Fruit fly (Drosophila melanogaster) whole organism, embryonic: ENCODE data around the gene Ltn1.

Source experiments
- Aef1 ChIP-seq: fragments of 200-800 bp; sonication (Bioruptor generic); IDR thresholded peaks from 3 replicates; pipeline ENCODE4 v1.3.6; 2022; ENCODE audit warnings: missing biosample characterization, missing genetic modification characterization
- Atf-2 ChIP-seq: fragments of 200-800 bp; sonication (Bioruptor generic); optimal IDR thresholded peaks from 2 replicates; lab custom pipeline; 2016; ENCODE audit warnings: missing biosample characterization, missing genetic modification characterization
- Bteb2 ChIP-seq: fragments of 200-800 bp; sonication (Bioruptor generic); optimal IDR thresholded peaks from 2 replicates; lab custom pipeline; 2016; ENCODE audit warnings: missing biosample characterization, missing genetic modification characterization
- CG1024 ChIP-seq: fragments of 200-800 bp; sonication (Bioruptor generic); IDR thresholded peaks from 2 replicates; pipeline ENCODE4 v1.3.6; 2022; ENCODE audit warnings: missing biosample characterization, missing genetic modification characterization
- CG10274 ChIP-seq: fragments of 200-800 bp; sonication (Bioruptor generic); optimal IDR thresholded peaks from 3 replicates; lab custom pipeline; 2017; ENCODE audit warnings: missing biosample characterization, mild to moderate bottlenecking, missing genetic modification characterization
- CG1233 ChIP-seq: fragments of 200-800 bp; sonication (Bioruptor generic); optimal IDR thresholded peaks from 4 replicates; lab custom pipeline; 2018; ENCODE audit warnings: missing biosample characterization, mild to moderate bottlenecking, missing genetic modification characterization
- CG12391 ChIP-seq: fragments of 200-800 bp; sonication (Bioruptor generic); optimal IDR thresholded peaks from 3 replicates; lab custom pipeline; 2018; ENCODE audit warnings: missing biosample characterization, mild to moderate bottlenecking, missing genetic modification characterization, moderate library complexity
- CG14667 ChIP-seq: fragments of 200-800 bp; sonication (Bioruptor generic); IDR thresholded peaks from 2 replicates; pipeline ENCODE4 v1.3.6; 2022; ENCODE audit warnings: missing biosample characterization, missing genetic modification characterization
- CG15601 ChIP-seq: fragments of 200-800 bp; sonication (Bioruptor generic); optimal IDR thresholded peaks from 3 replicates; lab custom pipeline; 2019; ENCODE audit warnings: missing biosample characterization, mild to moderate bottlenecking, missing genetic modification characterization, moderate library complexity
- CG2120 ChIP-seq: fragments of 200-800 bp; sonication (Bioruptor generic); optimal IDR thresholded peaks from 3 replicates; lab custom pipeline; 2016; ENCODE audit warnings: missing biosample characterization, missing genetic modification characterization
- CG3065 ChIP-seq: fragments of 200-800 bp; sonication (Bioruptor generic); optimal IDR thresholded peaks from 2 replicates; lab custom pipeline; 2016; ENCODE audit warnings: missing biosample characterization, missing genetic modification characterization
- CG3995 ChIP-seq: fragments of 200-800 bp; sonication (Bioruptor generic); optimal IDR thresholded peaks from 3 replicates; lab custom pipeline; 2016; ENCODE audit warnings: missing biosample characterization, missing genetic modification characterization
- CG4404 ChIP-seq: fragments of 200-800 bp; sonication (Bioruptor generic); IDR thresholded peaks from 2 replicates; pipeline ENCODE4 v1.3.6; 2022; ENCODE audit warnings: missing biosample characterization, missing genetic modification characterization
- CG4730 ChIP-seq: fragments of 200-800 bp; sonication (Bioruptor generic); IDR thresholded peaks from 2 replicates; pipeline ENCODE4 v1.3.6; 2022; ENCODE audit warnings: missing biosample characterization, missing genetic modification characterization
- CG5245 ChIP-seq: fragments of 200-800 bp; sonication (Bioruptor generic); optimal IDR thresholded peaks from 3 replicates; lab custom pipeline; 2016; ENCODE audit warnings: missing biosample characterization, missing genetic modification characterization
- CG6254 ChIP-seq: fragments of 200-800 bp; sonication (Bioruptor generic); optimal IDR thresholded peaks from 3 replicates; lab custom pipeline; 2017; ENCODE audit warnings: mild to moderate bottlenecking, missing biosample characterization, missing genetic modification reagents, missing genetic modification characterization
- CG6854 ChIP-seq: fragments of 200-800 bp; sonication (Bioruptor generic); optimal IDR thresholded peaks from 3 replicates; lab custom pipeline; 2017; ENCODE audit warnings: missing biosample characterization, mild to moderate bottlenecking, missing genetic modification characterization
- CG7357 ChIP-seq: fragments of 200-800 bp; sonication (Bioruptor generic); IDR thresholded peaks from 3 replicates; pipeline ENCODE4 v1.3.6; 2022; ENCODE audit warnings: missing biosample characterization, missing genetic modification characterization
- CG7556 ChIP-seq: fragments of 200-800 bp; sonication (Bioruptor generic); optimal IDR thresholded peaks from 2 replicates; lab custom pipeline; 2017; ENCODE audit warnings: missing biosample characterization, mild to moderate bottlenecking, missing genetic modification characterization
- CG7745 ChIP-seq: fragments of 200-800 bp; sonication (Bioruptor generic); optimal IDR thresholded peaks from 2 replicates; lab custom pipeline; 2018; ENCODE audit warnings: missing biosample characterization, mild to moderate bottlenecking, missing genetic modification characterization, moderate library complexity
- CG8290 ChIP-seq, 3 experiments: fragments of 200-800 bp; sonication (Bioruptor generic); optimal IDR thresholded peaks; 2 replicates each; lab custom pipeline; 2016 to 2019; ENCODE audit warnings: missing biosample characterization in 3 of 3, missing genetic modification characterization in 3 of 3, mild to moderate bottlenecking in 2 of 3, moderate library complexity in 1 of 3
- CG9437 ChIP-seq: fragments of 200-800 bp; sonication (Bioruptor generic); optimal IDR thresholded peaks from 2 replicates; lab custom pipeline; 2018; ENCODE audit warnings: missing biosample characterization, mild to moderate bottlenecking, missing genetic modification characterization
- CG9876 ChIP-seq: fragments of 200-800 bp; sonication (Bioruptor generic); optimal IDR thresholded peaks from 2 replicates; lab custom pipeline; 2016; ENCODE audit warnings: missing biosample characterization, missing genetic modification characterization
- Dek ChIP-seq: fragments of 200-800 bp; sonication (Bioruptor generic); optimal IDR thresholded peaks from 3 replicates; lab custom pipeline; 2019; ENCODE audit warnings: missing biosample characterization, mild to moderate bottlenecking, missing genetic modification characterization, moderate library complexity
- Dfd ChIP-seq, 2 experiments: fragments of >200 bp; optimal IDR thresholded peaks; 2 replicates each; lab custom pipeline; 2017; ENCODE audit warnings: missing biosample characterization in 2 of 2, missing genetic modification characterization in 2 of 2
- HLHmδ ChIP-seq: fragments of 200-800 bp; sonication (Bioruptor generic); optimal IDR thresholded peaks from 2 replicates; lab custom pipeline; 2018; ENCODE audit warnings: missing biosample characterization, mild to moderate bottlenecking, missing genetic modification characterization, moderate library complexity
- HmgD ChIP-seq: fragments of 200-800 bp; sonication (Bioruptor generic); optimal IDR thresholded peaks from 3 replicates; lab custom pipeline; 2016; ENCODE audit warnings: missing biosample characterization, missing genetic modification characterization
- Hr3 ChIP-seq: fragments of 200-800 bp; sonication (Bioruptor generic); optimal IDR thresholded peaks from 3 replicates; lab custom pipeline; 2016; ENCODE audit warnings: missing biosample characterization, missing genetic modification characterization
- Pdp1 ChIP-seq, 2 experiments: fragments of 200-800 bp; sonication (Bioruptor generic); optimal IDR thresholded peaks; 3 replicates each; lab custom pipeline; 2016; ENCODE audit warnings: missing biosample characterization in 2 of 2, missing genetic modification characterization in 2 of 2, mild to moderate bottlenecking in 1 of 2, moderate library complexity in 1 of 2
- Rfx ChIP-seq: fragments of 200-800 bp; sonication (Bioruptor generic); IDR thresholded peaks from 2 replicates; pipeline ENCODE4 v1.3.6; 2022; ENCODE audit warnings: missing biosample characterization, missing genetic modification characterization
- Rx ChIP-seq: fragments of 200-800 bp; sonication (Bioruptor generic); IDR thresholded peaks from 2 replicates; pipeline ENCODE4 v1.3.6; 2022; ENCODE audit warnings: missing biosample characterization, missing genetic modification characterization
- Sin3A ChIP-seq: fragments of >200 bp; optimal IDR thresholded peaks from 2 replicates; lab custom pipeline; 2018
- Ssrp ChIP-seq: fragments of 200-800 bp; sonication (Bioruptor generic); optimal IDR thresholded peaks from 2 replicates; lab custom pipeline; 2018; ENCODE audit warnings: missing biosample characterization, mild to moderate bottlenecking, missing genetic modification characterization, moderate library complexity
- ab ChIP-seq: fragments of 200-800 bp; sonication (Bioruptor generic); optimal IDR thresholded peaks from 2 replicates; lab custom pipeline; 2016; ENCODE audit warnings: missing biosample characterization, missing genetic modification characterization
- disco-r ChIP-seq: fragments of 200-800 bp; sonication (Bioruptor generic); optimal IDR thresholded peaks from 2 replicates; lab custom pipeline; 2016; ENCODE audit warnings: missing biosample characterization, missing genetic modification characterization
- eve ChIP-seq, 2 experiments: fragments of >200 bp; optimal IDR thresholded peaks; 2 replicates each; lab custom pipeline; 2017; ENCODE audit warnings: missing biosample characterization in 2 of 2, missing genetic modification characterization in 2 of 2
- gce ChIP-seq: fragments of 200-800 bp; sonication (Bioruptor generic); IDR thresholded peaks from 3 replicates; pipeline ENCODE4 v1.3.6; 2022; ENCODE audit warnings: missing biosample characterization, missing genetic modification characterization
- her ChIP-seq: fragments of 200-800 bp; sonication (Bioruptor generic); optimal IDR thresholded peaks from 2 replicates; lab custom pipeline; 2016; ENCODE audit warnings: missing biosample characterization, missing genetic modification characterization
- inv ChIP-seq: fragments of 200-800 bp; sonication (Bioruptor generic); IDR thresholded peaks from 2 replicates; pipeline ENCODE4 v1.3.6; 2022; ENCODE audit warnings: missing biosample characterization, missing genetic modification characterization; ENCODE audit not compliant: partially characterized antibody
- klu ChIP-seq: fragments of 200-800 bp; sonication (Bioruptor generic); IDR thresholded peaks from 2 replicates; pipeline ENCODE4 v1.3.6; 2022; ENCODE audit warnings: missing biosample characterization, missing genetic modification characterization
- luna ChIP-seq: fragments of 200-800 bp; sonication (Bioruptor generic); optimal IDR thresholded peaks from 2 replicates; lab custom pipeline; 2016; ENCODE audit warnings: missing biosample characterization, missing genetic modification characterization
- mam ChIP-seq: fragments of 200-800 bp; sonication (Bioruptor generic); optimal IDR thresholded peaks from 3 replicates; lab custom pipeline; 2016; ENCODE audit warnings: missing biosample characterization, missing genetic modification characterization
- pb ChIP-seq: fragments of 200-800 bp; sonication (Bioruptor generic); optimal IDR thresholded peaks from 3 replicates; lab custom pipeline; 2016; ENCODE audit warnings: missing biosample characterization, missing genetic modification characterization
- rib ChIP-seq: fragments of 200-800 bp; sonication (Bioruptor generic); IDR thresholded peaks from 2 replicates; pipeline ENCODE4 v1.3.6; 2022; ENCODE audit warnings: missing biosample characterization, missing genetic modification characterization
- schlank ChIP-seq: fragments of 200-800 bp; sonication (Bioruptor generic); optimal IDR thresholded peaks from 2 replicates; lab custom pipeline; 2018; ENCODE audit warnings: missing biosample characterization, mild to moderate bottlenecking, missing genetic modification characterization
- seq ChIP-seq: fragments of 200-800 bp; sonication (Bioruptor generic); IDR thresholded peaks from 2 replicates; pipeline ENCODE4 v1.3.6; 2022; ENCODE audit warnings: missing biosample characterization, missing genetic modification characterization
- sisA ChIP-seq: fragments of 200-800 bp; sonication (Bioruptor generic); IDR thresholded peaks from 2 replicates; pipeline ENCODE4 v1.3.6; 2022; ENCODE audit warnings: missing biosample characterization, missing genetic modification characterization
- slbo ChIP-seq: fragments of 200-800 bp; sonication (Bioruptor generic); IDR thresholded peaks from 2 replicates; pipeline ENCODE4 v1.3.6; 2022; ENCODE audit warnings: missing biosample characterization, missing genetic modification characterization
- vfl ChIP-seq: fragments of 200-800 bp; sonication (Bioruptor generic); optimal IDR thresholded peaks from 2 replicates; lab custom pipeline; 2016; ENCODE audit warnings: missing biosample characterization, missing genetic modification characterization
- vnd ChIP-seq: fragments of 200-800 bp; sonication (Bioruptor generic); IDR thresholded peaks from 3 replicates; pipeline ENCODE4 v1.3.6; 2022; ENCODE audit warnings: missing biosample characterization, missing genetic modification characterization; ENCODE audit not compliant: partially characterized antibody
- zen2 ChIP-seq: fragments of 200-800 bp; sonication (Bioruptor generic); IDR thresholded peaks from 3 replicates; pipeline ENCODE4 v1.3.6; 2022; ENCODE audit warnings: missing biosample characterization, missing genetic modification characterization; ENCODE audit not compliant: partially characterized antibody

The Ltn1 gene

dm6 chr3L:19560695-19561246, 8.7 kb upstream of the Ltn1 start (continued):
- TF ChIP-seq Atf-2 (GFP tag; lab: Kevin White, UChicago) (peak; percentile 91), CG4404 (peak; percentile 98), CG1233 (GFP tag; lab: Kevin White, UChicago) (peak; percentile 96), klu (peak; percentile 91), gce (GFP tag; lab: Robert Waterston, UW) (peak; percentile 89), inv (no peak), pb (peak; percentile 83), CG9437 (GFP tag; lab: Kevin White, UChicago) (peak; percentile 85), CG7745 (peak; percentile 84), Ssrp (tag; lab: Kevin White, UChicago) (peak; percentile 94), CG4730 (GFP tag; lab: Robert Waterston, UW) (peak; percentile 92), CG5245 (peak; percentile 94), ab (GFP tag; lab: Kevin White, UChicago) (peak; percentile 75), Sin3A (lab: Kevin White, UChicago) (no peak), CG3065 (peak; percentile 88), CG12391 (tag; lab: Kevin White, UChicago) (peak; percentile 97), vnd (no peak), Rx (peak; percentile 87), seq (GFP tag; lab: Robert Waterston, UW) (peak; percentile 94), Dfd (GFP tag; optimal IDR thresholded peaks at IDR 0.05; lab: Kevin White, UChicago) (no peak), CG15601 (tag; lab: Kevin White, UChicago) (peak; percentile 95), eve (GFP tag; optimal IDR thresholded peaks at IDR 0.05; lab: Kevin White, UChicago) (peak in 1 of 2 experiments; percentile 79), CG10274 (peak; percentile 96), CG6854 (GFP tag; lab: Kevin White, UChicago) (peak; percentile 84), Bteb2 (peak; percentile 93), CG14667 (peak; percentile 89), mam (GFP tag; lab: Kevin White, UChicago) (peak; percentile 90), Dek (tag; lab: Kevin White, UChicago) (peak; percentile 93), rib (GFP tag; lab: Robert Waterston, UW) (peak; percentile 93), Pdp1 (GFP tag; optimal IDR thresholded peaks at IDR 0.05; lab: Kevin White, UChicago) (peak; percentile 92 to 94), CG6254 (GFP tag; lab: Kevin White, UChicago) (peak; percentile 92), CG1024 (peak; percentile 91), vfl (GFP tag; lab: Kevin White, UChicago) (peak; percentile 91), Aef1 (GFP tag; lab: Robert Waterston, UW) (peak; percentile 94), disco-r (GFP tag; lab: Kevin White, UChicago) (peak; percentile 83), HLHmδ (GFP tag; lab: Kevin White, UChicago) (no peak), slbo (GFP tag; lab: Robert Waterston, UW) (peak; percentile 94), schlank (tag; lab: Kevin White, UChicago) (peak; percentile 88), zen2 (GFP tag; lab: Robert Waterston, UW) (no peak), CG7357 (peak; percentile 87), CG2120 (GFP tag; lab: Kevin White, UChicago) (peak; percentile 95), Hr3 (peak; percentile 93), her (GFP tag; lab: Kevin White, UChicago) (peak; percentile 81), CG9876 (GFP tag; lab: Kevin White, UChicago) (peak; percentile 54), sisA (GFP tag; lab: Robert Waterston, UW) (peak; percentile 94), HmgD (GFP tag; lab: Kevin White, UChicago) (peak; percentile 33), CG8290 (GFP tag; optimal IDR thresholded peaks at IDR 0.05; lab: Kevin White, UChicago) (peak; percentile 95), CG8290 (tag; optimal IDR thresholded peaks at IDR 0.05; lab: Kevin White, UChicago) (peak; percentile 76 to 94), luna (GFP tag; lab: Kevin White, UChicago) (peak; percentile 75), CG3995 (GFP tag; lab: Kevin White, UChicago) (peak; percentile 69), Rfx (GFP tag; lab: Robert Waterston, UW) (peak; percentile 95), CG7556 (GFP tag; lab: Kevin White, UChicago) (peak; percentile 95)
